Fruit fly (Drosophila melanogaster) whole organism, pupa: ENCODE measurements around the gene Ir7e.

Experiments
- CG32121 ChIP-seq: fragments of 200-800 bp; sonication (Bioruptor generic); IDR thresholded peaks from 2 replicates; pipeline ENCODE4 v1.3.6; 2022; ENCODE audit warnings: missing biosample characterization, missing genetic modification characterization
- CG8301 ChIP-seq: fragments of 200-800 bp; sonication (Bioruptor generic); optimal IDR thresholded peaks from 2 replicates; lab custom pipeline; 2018; ENCODE audit warnings: missing biosample characterization, mild to moderate bottlenecking, missing genetic modification characterization
- CG9948 ChIP-seq: fragments of 200-800 bp; sonication (Bioruptor generic); optimal IDR thresholded peaks from 2 replicates; lab custom pipeline; 2018; ENCODE audit warnings: missing biosample characterization, mild to moderate bottlenecking, missing genetic modification characterization, moderate library complexity

dm6 chrX:7909069-7909389 is 27.6 kb upstream of the Ir7e start:
- TF ChIP-seq CG32121 (GFP tag; lab: Robert Waterston, UW) (no peak), CG8301 (tag; lab: Kevin White, UChicago) (no peak), CG9948 (tag; lab: Kevin White, UChicago) (no peak)
